Worm (Caenorhabditis elegans) whole organism, L2 larva: ENCODE data around the gene pigg-1.
A peak's percentile ranks its signal among the peaks of the same experiment; 100 is the strongest.

ENCODE experiments used
- C34F6.9 ChIP-seq: fragments of 150-350 bp; optimal IDR thresholded peaks from 2 replicates; lab custom pipeline; 2014; ENCODE audit warnings: missing biosample characterization, missing genetic modification characterization
- F13H6.1 ChIP-seq: sonication (generic microtip); optimal IDR thresholded peaks from 2 replicates; lab custom pipeline; 2016; ENCODE audit warnings: missing genetic modification characterization, missing compliant biosample characterization
- R02D3.7 ChIP-seq: fragments of 150-350 bp; optimal IDR thresholded peaks from 2 replicates; lab custom pipeline; 2014; ENCODE audit warnings: missing biosample characterization, missing genetic modification characterization
- Y55F3AM.14 ChIP-seq: fragments of 200-800 bp; sonication (Bioruptor generic); optimal IDR thresholded peaks from 2 replicates; lab custom pipeline; 2018; ENCODE audit warnings: mild to moderate bottlenecking, missing genetic modification characterization, missing compliant biosample characterization
- ZK546.5 ChIP-seq: sonication (generic microtip); optimal IDR thresholded peaks from 2 replicates; lab custom pipeline; 2017; ENCODE audit warnings: missing biosample characterization, missing genetic modification characterization
- alr-1 ChIP-seq: fragments of 150-350 bp; optimal IDR thresholded peaks from 2 replicates; lab custom pipeline; 2014; ENCODE audit warnings: missing biosample characterization, missing genetic modification characterization
- aly-2 ChIP-seq: fragments of 150-350 bp; optimal IDR thresholded peaks from 2 replicates; lab custom pipeline; 2014; ENCODE audit warnings: missing biosample characterization, missing genetic modification characterization
- ama-1 ChIP-seq: fragments of 150-350 bp; optimal IDR thresholded peaks from 2 replicates; lab custom pipeline; 2018; ENCODE audit warnings: inconsistent platforms
- blmp-1 ChIP-seq: sonication (generic microtip); optimal IDR thresholded peaks from 2 replicates; lab custom pipeline; 2017; ENCODE audit warnings: missing genetic modification characterization, mild to moderate bottlenecking, missing compliant biosample characterization, antibody characterized with exemption, moderate library complexity; ENCODE audit not compliant: insufficient read depth
- ceh-16 ChIP-seq: fragments of 150-350 bp; optimal IDR thresholded peaks from 2 replicates; lab custom pipeline; 2014; ENCODE audit warnings: missing biosample characterization, missing genetic modification characterization
- ceh-82 ChIP-seq: fragments of 150-350 bp; optimal IDR thresholded peaks from 2 replicates; lab custom pipeline; 2014; ENCODE audit warnings: missing biosample characterization, missing genetic modification characterization
- crh-2 ChIP-seq: sonication (generic microtip); optimal IDR thresholded peaks from 2 replicates; lab custom pipeline; 2017; ENCODE audit warnings: missing biosample characterization, missing genetic modification characterization
- dmd-4 ChIP-seq: sonication (generic microtip); optimal IDR thresholded peaks from 2 replicates; lab custom pipeline; 2017; ENCODE audit warnings: missing biosample characterization, missing genetic modification characterization
- egl-27 ChIP-seq: sonication (generic microtip); optimal IDR thresholded peaks from 3 replicates; lab custom pipeline; 2017; ENCODE audit warnings: missing biosample characterization, missing genetic modification reagents, missing genetic modification characterization
- elt-1 ChIP-seq: fragments of 150-350 bp; optimal IDR thresholded peaks from 2 replicates; lab custom pipeline; 2014; ENCODE audit warnings: missing biosample characterization, missing genetic modification characterization
- elt-3 ChIP-seq: sonication (generic microtip); optimal IDR thresholded peaks from 2 replicates; lab custom pipeline; 2017; ENCODE audit warnings: missing biosample characterization, missing genetic modification characterization
- fos-1 ChIP-seq: fragments of 150-350 bp; optimal IDR thresholded peaks from 2 replicates; lab custom pipeline; 2014; ENCODE audit warnings: missing biosample characterization, missing genetic modification characterization
- gmeb-1 ChIP-seq: fragments of 150-350 bp; optimal IDR thresholded peaks from 2 replicates; lab custom pipeline; 2014; ENCODE audit warnings: missing biosample characterization, missing genetic modification characterization
- lin-11 ChIP-seq: fragments of 150-350 bp; sonication (generic microtip); optimal IDR thresholded peaks from 2 replicates; lab custom pipeline; 2014; ENCODE audit warnings: missing biosample characterization, missing genetic modification characterization, inconsistent platforms, mixed read lengths
- lin-13 ChIP-seq: fragments of 150-350 bp; optimal IDR thresholded peaks from 2 replicates; lab custom pipeline; 2014; ENCODE audit warnings: missing biosample characterization, missing genetic modification reagents, missing genetic modification characterization
- lin-39 ChIP-seq: fragments of 150-350 bp; optimal IDR thresholded peaks from 2 replicates; lab custom pipeline; 2014; ENCODE audit warnings: missing biosample characterization, missing genetic modification reagents, missing genetic modification characterization
- lsy-2 ChIP-seq, 2 experiments: fragments of 150-350 bp in 1 of 2; sonication (generic microtip) in 1 of 2; optimal IDR thresholded peaks; 2 replicates each; lab custom pipeline; 2014 to 2017; ENCODE audit warnings: missing biosample characterization in 2 of 2, missing genetic modification characterization in 2 of 2
- mab-5 ChIP-seq: fragments of 150-350 bp; optimal IDR thresholded peaks from 2 replicates; lab custom pipeline; 2014; ENCODE audit warnings: missing biosample characterization, missing genetic modification characterization
- mbf-1 ChIP-seq: sonication (generic microtip); optimal IDR thresholded peaks from 2 replicates; lab custom pipeline; 2017; ENCODE audit warnings: missing biosample characterization, missing genetic modification characterization
- mdl-1 ChIP-seq, 2 experiments: fragments of 150-350 bp in 1 of 2; sonication (generic microtip) in 1 of 2; optimal IDR thresholded peaks; 2 replicates each; lab custom pipeline; 2017; ENCODE audit warnings: missing biosample characterization in 2 of 2, missing genetic modification characterization in 2 of 2
- nhr-10 ChIP-seq: sonication (generic microtip); optimal IDR thresholded peaks from 2 replicates; lab custom pipeline; 2017; ENCODE audit warnings: missing biosample characterization, missing genetic modification characterization
- nhr-11 ChIP-seq: fragments of 150-350 bp; optimal IDR thresholded peaks from 2 replicates; lab custom pipeline; 2014; ENCODE audit warnings: missing biosample characterization, missing genetic modification characterization
- nhr-12 ChIP-seq: fragments of 150-350 bp; optimal IDR thresholded peaks from 2 replicates; lab custom pipeline; 2014; ENCODE audit warnings: missing biosample characterization, missing genetic modification characterization
- nhr-129 ChIP-seq: fragments of 150-350 bp; optimal IDR thresholded peaks from 2 replicates; lab custom pipeline; 2014; ENCODE audit warnings: missing biosample characterization, missing genetic modification characterization
- nhr-21 ChIP-seq: fragments of 150-350 bp; optimal IDR thresholded peaks from 2 replicates; lab custom pipeline; 2014; ENCODE audit warnings: missing biosample characterization, missing genetic modification characterization
- nhr-23 ChIP-seq: fragments of 150-350 bp; optimal IDR thresholded peaks from 2 replicates; lab custom pipeline; 2014; ENCODE audit warnings: missing biosample characterization, missing genetic modification reagents, missing genetic modification characterization
- nhr-237 ChIP-seq: fragments of 150-350 bp; optimal IDR thresholded peaks from 2 replicates; lab custom pipeline; 2014; ENCODE audit warnings: missing biosample characterization, missing genetic modification characterization
- nhr-25 ChIP-seq: fragments of 150-350 bp; sonication (generic microtip); optimal IDR thresholded peaks from 3 replicates; lab custom pipeline; 2014; ENCODE audit warnings: missing biosample characterization, missing genetic modification characterization
- nhr-6 ChIP-seq: fragments of 150-350 bp; optimal IDR thresholded peaks from 2 replicates; lab custom pipeline; 2014; ENCODE audit warnings: missing biosample characterization, missing genetic modification characterization
- nhr-77 ChIP-seq: fragments of 150-350 bp; optimal IDR thresholded peaks from 2 replicates; lab custom pipeline; 2014; ENCODE audit warnings: missing biosample characterization, missing genetic modification characterization
- peb-1 ChIP-seq: fragments of 150-350 bp; optimal IDR thresholded peaks from 2 replicates; lab custom pipeline; 2014; ENCODE audit warnings: missing biosample characterization, missing genetic modification characterization
- sem-4 ChIP-seq: fragments of 150-350 bp; optimal IDR thresholded peaks from 2 replicates; lab custom pipeline; 2014; ENCODE audit warnings: missing biosample characterization, missing genetic modification reagents, missing genetic modification characterization
- skn-1 ChIP-seq: sonication (generic microtip); optimal IDR thresholded peaks from 2 replicates; lab custom pipeline; 2017; ENCODE audit warnings: missing biosample characterization, missing genetic modification characterization
- sma-3 ChIP-seq: sonication (generic microtip); optimal IDR thresholded peaks from 2 replicates; lab custom pipeline; 2016; ENCODE audit warnings: missing genetic modification reagents, missing genetic modification characterization, missing compliant biosample characterization
- sma-9 ChIP-seq, 2 experiments: fragments of 150-350 bp in 1 of 2; sonication (generic microtip) in 1 of 2; optimal IDR thresholded peaks; 2 replicates each; lab custom pipeline; 2014 to 2016; ENCODE audit warnings: missing genetic modification characterization in 2 of 2, mild to moderate bottlenecking in 1 of 2, missing biosample characterization in 1 of 2, missing compliant biosample characterization in 1 of 2, missing genetic modification reagents in 1 of 2, moderate library complexity in 1 of 2
- snpc-4 ChIP-seq: fragments of 150-350 bp; optimal IDR thresholded peaks from 2 replicates; lab custom pipeline; 2014; ENCODE audit warnings: missing biosample characterization, missing genetic modification characterization
- unc-39 ChIP-seq: fragments of 150-350 bp; optimal IDR thresholded peaks from 2 replicates; lab custom pipeline; 2014; ENCODE audit warnings: missing biosample characterization, missing genetic modification characterization
- unc-55 ChIP-seq: fragments of 150-350 bp; sonication (generic microtip); optimal IDR thresholded peaks from 3 replicates; lab custom pipeline; 2014; ENCODE audit warnings: missing biosample characterization, missing genetic modification reagents, missing genetic modification characterization
- unc-62 ChIP-seq: fragments of 150-350 bp; optimal IDR thresholded peaks from 2 replicates; lab custom pipeline; 2014; ENCODE audit warnings: missing biosample characterization, missing genetic modification reagents, missing genetic modification characterization
- zag-1 ChIP-seq: fragments of 150-350 bp; optimal IDR thresholded peaks from 2 replicates; lab custom pipeline; 2014; ENCODE audit warnings: missing biosample characterization, missing genetic modification characterization
- ztf-1 ChIP-seq: fragments of 200-800 bp; sonication (Bioruptor generic); conservative IDR thresholded peaks from 2 replicates; pipeline ENCODE4 v1.3.6; 2022; ENCODE audit warnings: missing genetic modification characterization, missing compliant biosample characterization
- ztf-11 ChIP-seq: sonication (generic microtip); optimal IDR thresholded peaks from 2 replicates; lab custom pipeline; 2017; ENCODE audit warnings: missing biosample characterization, missing genetic modification characterization
- ztf-4 ChIP-seq: fragments of 150-350 bp; optimal IDR thresholded peaks from 2 replicates; lab custom pipeline; 2014; ENCODE audit warnings: missing biosample characterization, missing genetic modification characterization

Gene pigg-1

DNA sequence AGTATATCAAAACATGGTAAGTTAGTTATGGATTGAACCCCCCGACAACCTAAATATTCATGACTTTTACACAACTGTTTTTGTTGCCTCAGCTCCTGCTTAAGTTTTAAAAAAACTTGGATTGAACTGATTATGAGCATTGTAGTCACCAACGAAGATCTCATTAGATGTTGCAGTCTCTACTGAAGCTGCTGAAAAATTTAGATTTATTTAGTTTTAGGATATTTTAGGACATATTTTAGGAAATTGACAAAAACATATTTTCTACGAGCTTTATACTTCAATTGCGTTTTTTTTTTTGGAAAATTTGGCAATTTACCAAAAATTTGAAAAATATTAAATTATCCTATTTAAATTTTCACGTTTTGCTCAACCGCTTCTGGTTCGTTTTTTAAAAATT is 38.1 kb downstream of the pigg-1 start, which contains the start of gene F54C9.14:
F54C9.14 (plus strand) TSS at position 301 of the 400 bp plus-strand sequence.
- TF ChIP-seq gmeb-1 (tag; lab: Kevin White, UChicago) (no peak), nhr-129 (tag; lab: Kevin White, UChicago) (no peak), dmd-4 (tag; lab: Kevin White, UChicago) (no peak), nhr-12 (tag; lab: Kevin White, UChicago) (no peak), nhr-77 (tag; lab: Kevin White, UChicago) (no peak), peb-1 (tag; lab: Kevin White, UChicago) (no peak), ztf-4 (no peak)

DNA sequence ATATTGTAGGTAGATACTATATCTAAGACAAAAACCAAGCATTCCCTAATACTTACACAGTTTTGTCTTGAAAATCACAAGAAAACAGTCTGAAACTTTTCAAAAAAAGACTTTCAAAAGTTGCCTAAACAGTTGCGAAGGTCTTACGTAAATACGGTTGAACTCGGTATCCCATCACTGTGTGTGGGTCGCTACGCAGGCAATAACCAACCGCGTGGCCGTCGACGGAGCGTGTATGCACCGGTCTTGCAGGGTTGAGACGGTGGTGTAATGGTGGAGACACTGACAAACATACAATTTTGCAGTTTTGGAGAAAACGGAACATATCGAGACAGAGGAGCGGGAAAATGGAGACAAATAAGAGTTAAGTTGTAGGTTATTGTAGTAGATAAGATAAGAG is 38.8 kb downstream of the pigg-1 start, which contains the start of gene iff-2:
iff-2 (minus strand) TSS at position 141 of the 400 bp plus-strand sequence.
- TF ChIP-seq nhr-129 (tag; lab: Kevin White, UChicago) (peak; percentile 99), ZK546.5 (peak; percentile 93), lin-13 (GFP tag; lab: Kevin White, UChicago) (peak; percentile 99), ama-1 (lab: Kevin White, UChicago) (peak; percentile 89), elt-3 (tag; lab: Kevin White, UChicago) (no peak), sem-4 (tag; lab: Kevin White, UChicago) (peak; percentile 99), egl-27 (tag; lab: Kevin White, UChicago) (peak; percentile 98), peb-1 (tag; lab: Kevin White, UChicago) (peak; percentile 61), unc-62 (GFP tag; lab: Kevin White, UChicago) (peak; percentile 92), snpc-4 (tag; lab: Kevin White, UChicago) (peak; percentile 93), ceh-16 (tag; lab: Kevin White, UChicago) (peak; percentile 99), lin-11 (tag; lab: Kevin White, UChicago) (peak; percentile 100), unc-39 (tag; lab: Kevin White, UChicago) (peak; percentile 88), skn-1 (tag; lab: Kevin White, UChicago) (peak; percentile 94), nhr-25 (peak; percentile 99), gmeb-1 (tag; lab: Kevin White, UChicago) (peak; percentile 98), nhr-6 (tag; lab: Kevin White, UChicago) (peak; percentile 99), R02D3.7 (tag; lab: Kevin White, UChicago) (peak; percentile 68), unc-55 (GFP tag; lab: Kevin White, UChicago) (peak; percentile 100), nhr-77 (tag; lab: Kevin White, UChicago) (peak; percentile 89), mbf-1 (tag; lab: Kevin White, UChicago) (no peak), zag-1 (tag; lab: Kevin White, UChicago) (peak; percentile 99), ztf-1 (GFP tag; lab: Robert Waterston, UW) (no peak), F13H6.1 (peak; percentile 99), aly-2 (no peak), nhr-12 (tag; lab: Kevin White, UChicago) (peak; percentile 65), alr-1 (tag; lab: Kevin White, UChicago) (no peak), mab-5 (tag; lab: Kevin White, UChicago) (peak; percentile 97), Y55F3AM.14 (GFP tag; lab: Kevin White, UChicago) (peak; percentile 96), elt-1 (no peak), nhr-237 (tag; lab: Kevin White, UChicago) (peak; percentile 77), nhr-10 (peak; percentile 92), ztf-4 (peak; percentile 99), dmd-4 (tag; lab: Kevin White, UChicago) (no peak), ceh-82 (tag; lab: Kevin White, UChicago) (peak; percentile 92), crh-2 (tag; lab: Kevin White, UChicago) (peak; percentile 100), mdl-1 (tag; optimal IDR thresholded peaks at IDR 0.05; lab: Kevin White, UChicago) (peak; percentile 93 to 99), nhr-21 (tag; lab: Kevin White, UChicago) (peak; percentile 99), blmp-1 (tag; lab: Kevin White, UChicago) (peak; percentile 97), sma-9 (GFP tag; optimal IDR thresholded peaks at IDR 0.05; lab: Kevin White, UChicago) (peak; percentile 99), sma-9 (tag; optimal IDR thresholded peaks at IDR 0.05; lab: Kevin White, UChicago) (no peak), sma-3 (GFP tag; lab: Kevin White, UChicago) (peak; percentile 100), fos-1 (tag; lab: Kevin White, UChicago) (peak; percentile 99), nhr-23 (tag; lab: Kevin White, UChicago) (no peak), nhr-11 (peak; percentile 22), C34F6.9 (peak; percentile 100), lsy-2 (tag; optimal IDR thresholded peaks at IDR 0.05; lab: Kevin White, UChicago) (peak; percentile 94 to 98), lin-39 (tag; lab: Kevin White, UChicago) (no peak), ztf-11 (tag; lab: Kevin White, UChicago) (peak; percentile 37)
